Worm (Caenorhabditis elegans): ENCODE data around the gene cka-2.

DNA sequence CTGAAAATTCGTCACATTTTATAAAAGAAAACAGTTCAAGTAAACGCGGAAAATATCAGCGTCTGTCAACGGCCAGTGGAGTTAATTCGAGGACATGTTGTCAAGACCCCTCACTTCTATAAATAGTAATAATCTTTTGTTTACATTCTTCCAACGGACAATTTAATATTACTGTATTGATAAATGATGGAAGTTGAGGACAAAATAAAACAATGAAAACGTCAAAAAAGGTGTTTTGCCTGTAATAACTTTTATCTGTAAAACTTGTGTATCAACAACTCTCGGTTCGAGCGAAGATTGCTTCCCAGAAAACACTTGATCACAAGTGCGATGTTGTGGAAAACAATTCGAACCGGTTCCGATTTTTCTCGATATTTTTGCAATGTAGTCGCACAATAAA is 37.5 kb upstream of the cka-2 start:
- TF ChIP-seq klf-2 (GFP tag; conservative IDR thresholded peaks at IDR 0.05) (no peak), T22C8.4 (GFP tag; IDR thresholded peaks at IDR 0.05) (no peak), flt-1 (GFP tag; IDR thresholded peaks at IDR 0.05) (no peak), med-1 (GFP tag; optimal IDR thresholded peaks at IDR 0.05; ENCODE audit: insufficient read depth) (no peak)
